Fruit fly (Drosophila melanogaster) whole organism, embryonic: ENCODE data around the gene CG14618.
A peak's percentile ranks its signal among the peaks of the same experiment; 100 is the strongest.

Experiments
- Blimp-1 ChIP-seq: fragments of 200-800 bp; sonication (Bioruptor generic); optimal IDR thresholded peaks from 3 replicates; lab custom pipeline; 2018; ENCODE audit warnings: missing biosample characterization, missing genetic modification characterization, mild to moderate bottlenecking, moderate library complexity, missing genetic modification reagents
- CG10321 ChIP-seq: fragments of 200-800 bp; sonication (Bioruptor generic); IDR thresholded peaks from 2 replicates; pipeline ENCODE4 v1.3.6; 2022; ENCODE audit warnings: missing biosample characterization, missing genetic modification characterization
- CG1233 ChIP-seq: fragments of 200-800 bp; sonication (Bioruptor generic); optimal IDR thresholded peaks from 4 replicates; lab custom pipeline; 2018; ENCODE audit warnings: missing biosample characterization, mild to moderate bottlenecking, missing genetic modification characterization
- CG12769 ChIP-seq: fragments of 200-800 bp; sonication (Bioruptor generic); optimal IDR thresholded peaks from 2 replicates; lab custom pipeline; 2019; ENCODE audit warnings: missing biosample characterization, mild to moderate bottlenecking, missing genetic modification characterization, moderate library complexity
- CG14441 ChIP-seq: fragments of 200-800 bp; sonication (Bioruptor generic); IDR thresholded peaks from 2 replicates; pipeline ENCODE4 v1.3.6; 2022; ENCODE audit warnings: missing biosample characterization, missing genetic modification characterization
- CG14710 ChIP-seq: fragments of 200-800 bp; sonication (Bioruptor generic); optimal IDR thresholded peaks from 3 replicates; lab custom pipeline; 2019; ENCODE audit warnings: missing biosample characterization, mild to moderate bottlenecking, missing genetic modification characterization, moderate library complexity
- CG1529 ChIP-seq: fragments of 200-800 bp; sonication (Bioruptor generic); optimal IDR thresholded peaks from 3 replicates; lab custom pipeline; 2018; ENCODE audit warnings: missing biosample characterization, missing genetic modification characterization
- CG15601 ChIP-seq: fragments of 200-800 bp; sonication (Bioruptor generic); optimal IDR thresholded peaks from 3 replicates; lab custom pipeline; 2019; ENCODE audit warnings: missing biosample characterization, mild to moderate bottlenecking, missing genetic modification characterization, moderate library complexity
- CG1602 ChIP-seq: fragments of 200-800 bp; sonication (Bioruptor generic); optimal IDR thresholded peaks from 3 replicates; lab custom pipeline; 2016; ENCODE audit warnings: missing biosample characterization, missing genetic modification characterization
- CG1603 ChIP-seq: fragments of 200-800 bp; sonication (Bioruptor generic); optimal IDR thresholded peaks from 2 replicates; lab custom pipeline; 2019; ENCODE audit warnings: missing biosample characterization, mild to moderate bottlenecking, missing genetic modification characterization, moderate library complexity
- CG16863 ChIP-seq: fragments of 200-800 bp; sonication (Bioruptor generic); optimal IDR thresholded peaks from 3 replicates; lab custom pipeline; 2016; ENCODE audit warnings: missing biosample characterization, missing genetic modification characterization
- CG18476 ChIP-seq: fragments of 200-800 bp; sonication (Bioruptor generic); optimal IDR thresholded peaks from 2 replicates; lab custom pipeline; 2016; ENCODE audit warnings: missing biosample characterization, mild to moderate bottlenecking, missing genetic modification characterization
- CG30403 ChIP-seq: fragments of 200-800 bp; sonication (Bioruptor generic); optimal IDR thresholded peaks from 3 replicates; lab custom pipeline; 2016; ENCODE audit warnings: missing biosample characterization, missing genetic modification characterization
- CG30431 ChIP-seq: fragments of 200-800 bp; sonication (Bioruptor generic); optimal IDR thresholded peaks from 2 replicates; lab custom pipeline; 2017; ENCODE audit warnings: missing biosample characterization, missing genetic modification characterization
- CG34376 ChIP-seq: fragments of 200-800 bp; sonication (Bioruptor generic); optimal IDR thresholded peaks from 2 replicates; lab custom pipeline; 2018; ENCODE audit warnings: missing biosample characterization, mild to moderate bottlenecking, missing genetic modification characterization
- CG5180 ChIP-seq: fragments of 200-800 bp; sonication (Bioruptor generic); optimal IDR thresholded peaks from 3 replicates; lab custom pipeline; 2017; ENCODE audit warnings: missing biosample characterization, missing genetic modification characterization, mild to moderate bottlenecking, moderate library complexity, missing genetic modification reagents
- CG6654 ChIP-seq: fragments of 200-800 bp; sonication (Bioruptor generic); optimal IDR thresholded peaks from 2 replicates; lab custom pipeline; 2017; ENCODE audit warnings: missing biosample characterization, mild to moderate bottlenecking, missing genetic modification characterization
- CG7271 ChIP-seq: fragments of 200-800 bp; sonication (Bioruptor generic); optimal IDR thresholded peaks from 2 replicates; lab custom pipeline; 2018; ENCODE audit warnings: missing biosample characterization, mild to moderate bottlenecking, missing genetic modification characterization, moderate library complexity
- CG7745 ChIP-seq: fragments of 200-800 bp; sonication (Bioruptor generic); optimal IDR thresholded peaks from 2 replicates; lab custom pipeline; 2018; ENCODE audit warnings: missing biosample characterization, mild to moderate bottlenecking, missing genetic modification characterization, moderate library complexity
- CG7963 ChIP-seq: fragments of 200-800 bp; sonication (Bioruptor generic); IDR thresholded peaks from 3 replicates; pipeline ENCODE4 v1.3.6; 2022; ENCODE audit warnings: missing biosample characterization, missing genetic modification characterization; ENCODE audit not compliant: partially characterized antibody
- CG8944 ChIP-seq: fragments of 200-800 bp; sonication (Bioruptor generic); optimal IDR thresholded peaks from 3 replicates; lab custom pipeline; 2016; ENCODE audit warnings: missing biosample characterization, missing genetic modification characterization
- CG9932 ChIP-seq: fragments of 200-800 bp; sonication (Bioruptor generic); IDR thresholded peaks from 2 replicates; pipeline ENCODE4 v1.3.6; 2022; ENCODE audit warnings: missing biosample characterization, missing genetic modification characterization
- Chrac-16 ChIP-seq: fragments of 200-800 bp; sonication (Bioruptor generic); optimal IDR thresholded peaks from 3 replicates; lab custom pipeline; 2016; ENCODE audit warnings: missing biosample characterization, missing genetic modification characterization
- D19A ChIP-seq: fragments of 200-800 bp; optimal IDR thresholded peaks from 3 replicates; lab custom pipeline; 2019; ENCODE audit warnings: missing biosample characterization, mild to moderate bottlenecking, missing genetic modification characterization, moderate library complexity
- HLH54F ChIP-seq: fragments of 200-800 bp; sonication (Bioruptor generic); optimal IDR thresholded peaks from 3 replicates; lab custom pipeline; 2016; ENCODE audit warnings: missing biosample characterization, missing genetic modification characterization
- Hr78 ChIP-seq, 2 experiments: fragments of 200-800 bp in 1 of 2; fragments of >200 bp in 1 of 2; sonication (Bioruptor generic) in 1 of 2; optimal IDR thresholded peaks; 2 replicates each; lab custom pipeline; 2017 to 2019; ENCODE audit warnings: missing biosample characterization in 2 of 2, missing genetic modification characterization in 2 of 2, mild to moderate bottlenecking in 1 of 2, moderate library complexity in 1 of 2
- Hsf ChIP-seq: fragments of 200-800 bp; sonication (Bioruptor generic); optimal IDR thresholded peaks from 3 replicates; lab custom pipeline; 2016; ENCODE audit warnings: missing biosample characterization, missing genetic modification characterization
- Med ChIP-seq: fragments of 200-800 bp; sonication (Bioruptor generic); peaks from one replicate; lab custom pipeline; 2016; ENCODE audit warnings: missing biosample characterization, missing genetic modification characterization, mild to moderate bottlenecking, inconsistent platforms, moderate library complexity
- NFAT ChIP-seq: fragments of 200-800 bp; sonication (Bioruptor generic); IDR thresholded peaks from 2 replicates; pipeline ENCODE4 v1.3.6; 2022; ENCODE audit warnings: missing biosample characterization, missing genetic modification characterization
- Oli ChIP-seq: fragments of 200-800 bp; sonication (Bioruptor generic); optimal IDR thresholded peaks from 2 replicates; lab custom pipeline; 2018; ENCODE audit warnings: missing biosample characterization, mild to moderate bottlenecking, missing genetic modification characterization, moderate library complexity
- Pdp1 ChIP-seq, 2 experiments: fragments of 200-800 bp; sonication (Bioruptor generic); optimal IDR thresholded peaks; 3 replicates each; lab custom pipeline; 2016; ENCODE audit warnings: missing biosample characterization in 2 of 2, missing genetic modification characterization in 2 of 2, mild to moderate bottlenecking in 1 of 2, moderate library complexity in 1 of 2
- Sox102F ChIP-seq: fragments of 200-800 bp; sonication (Bioruptor generic); optimal IDR thresholded peaks from 2 replicates; lab custom pipeline; 2018; ENCODE audit warnings: missing biosample characterization, mild to moderate bottlenecking, missing genetic modification characterization, moderate library complexity
- Tbp ChIP-seq: fragments of >200 bp; optimal IDR thresholded peaks from 2 replicates; lab custom pipeline; 2018; ENCODE audit warnings: missing biosample characterization, missing genetic modification characterization
- Xbp1 ChIP-seq: fragments of 200-800 bp; sonication (Bioruptor generic); optimal IDR thresholded peaks from 3 replicates; lab custom pipeline; 2016; ENCODE audit warnings: missing biosample characterization, mild to moderate bottlenecking, missing genetic modification characterization
- Xrp1 ChIP-seq: fragments of 200-800 bp; sonication (Bioruptor generic); IDR thresholded peaks from 2 replicates; pipeline ENCODE4 v1.3.6; 2022; ENCODE audit warnings: missing biosample characterization, missing genetic modification characterization
- aop ChIP-seq: fragments of 200-800 bp; sonication (Bioruptor generic); IDR thresholded peaks from 2 replicates; pipeline ENCODE4 v1.3.6; 2022; ENCODE audit warnings: missing biosample characterization, missing genetic modification characterization
- bigmax ChIP-seq: fragments of 200-800 bp; sonication (Bioruptor generic); optimal IDR thresholded peaks from 2 replicates; lab custom pipeline; 2018; ENCODE audit warnings: missing biosample characterization, mild to moderate bottlenecking, missing genetic modification characterization
- chif ChIP-seq, 2 experiments: fragments of 200-800 bp; sonication (Bioruptor generic); optimal IDR thresholded peaks; 3 replicates each; lab custom pipeline; 2016; ENCODE audit warnings: missing biosample characterization in 2 of 2, missing genetic modification characterization in 2 of 2
- ci ChIP-seq: fragments of 200-800 bp; sonication (Bioruptor generic); IDR thresholded peaks from 3 replicates; pipeline ENCODE4 v1.3.6; 2022; ENCODE audit warnings: missing biosample characterization, missing genetic modification characterization
- dpn ChIP-seq, 2 experiments: fragments of 200-800 bp; sonication (Bioruptor generic); optimal IDR thresholded peaks; 3 replicates each; lab custom pipeline; 2016; ENCODE audit warnings: missing biosample characterization in 2 of 2, missing genetic modification characterization in 2 of 2
- eve ChIP-seq, 2 experiments: fragments of >200 bp; optimal IDR thresholded peaks; 2 replicates each; lab custom pipeline; 2017; ENCODE audit warnings: missing biosample characterization in 2 of 2, missing genetic modification characterization in 2 of 2
- fd96Cb ChIP-seq: fragments of 200-800 bp; sonication (Bioruptor generic); optimal IDR thresholded peaks from 2 replicates; lab custom pipeline; 2018; ENCODE audit warnings: missing biosample characterization, mild to moderate bottlenecking, missing genetic modification characterization, moderate library complexity
- gem ChIP-seq: fragments of 200-800 bp; sonication (Bioruptor generic); optimal IDR thresholded peaks from 2 replicates; lab custom pipeline; 2019; ENCODE audit warnings: missing biosample characterization, mild to moderate bottlenecking, missing genetic modification characterization, moderate library complexity
- ind ChIP-seq: fragments of 200-800 bp; sonication (Bioruptor generic); optimal IDR thresholded peaks from 3 replicates; lab custom pipeline; 2016; ENCODE audit warnings: missing biosample characterization, missing genetic modification characterization
- pb ChIP-seq: fragments of 200-800 bp; sonication (Bioruptor generic); optimal IDR thresholded peaks from 3 replicates; lab custom pipeline; 2016; ENCODE audit warnings: missing biosample characterization, missing genetic modification characterization
- phol ChIP-seq: fragments of 200-800 bp; sonication (Bioruptor generic); optimal IDR thresholded peaks from 3 replicates; lab custom pipeline; 2018; ENCODE audit warnings: missing biosample characterization, mild to moderate bottlenecking, missing genetic modification characterization, moderate library complexity
- row ChIP-seq: fragments of 200-800 bp; sonication (Bioruptor generic); IDR thresholded peaks from 3 replicates; pipeline ENCODE4 v1.3.6; 2022; ENCODE audit warnings: missing biosample characterization, missing genetic modification characterization
- scrt ChIP-seq: fragments of 200-800 bp; sonication (Bioruptor generic); optimal IDR thresholded peaks from 2 replicates; lab custom pipeline; 2018; ENCODE audit warnings: missing biosample characterization, mild to moderate bottlenecking, missing genetic modification characterization, moderate library complexity
- tap ChIP-seq: fragments of 200-800 bp; optimal IDR thresholded peaks from 3 replicates; lab custom pipeline; 2019; ENCODE audit warnings: missing biosample characterization, mild to moderate bottlenecking, missing genetic modification characterization, moderate library complexity
- toy ChIP-seq: fragments of 200-800 bp; sonication (Bioruptor generic); IDR thresholded peaks from 2 replicates; pipeline ENCODE4 v1.3.6; 2022; ENCODE audit warnings: missing biosample characterization, missing genetic modification characterization

CG14618 gene

dm6 chrX:22509085-22509484 lies 35.6 kb downstream of the CG14618 start (continued):
- TF ChIP-seq Blimp-1 (GFP tag; lab: Kevin White, UChicago): peak; percentile 66
- TF ChIP-seq pb (GFP tag; lab: Kevin White, UChicago): no peak
- TF ChIP-seq CG1603 (tag; lab: Kevin White, UChicago): peak; percentile 17
- no peak for TF ChIP-seq CG10321 (GFP tag; lab: Robert Waterston, UW)
- TF ChIP-seq D19A (tag; lab: Kevin White, UChicago): peak; percentile 21
- peak; percentile 50 for TF ChIP-seq Oli
- TF ChIP-seq HLH54F (GFP tag; lab: Kevin White, UChicago): no peak
- TF ChIP-seq Med (GFP tag; lab: Kevin White, UChicago): peak; percentile 75
- peak in 1 of 2 experiments; percentile 25 for TF ChIP-seq chif (GFP tag; optimal IDR thresholded peaks at IDR 0.05; lab: Kevin White, UChicago)
- no peak for TF ChIP-seq CG34376
- peak; percentile 29 for TF ChIP-seq CG1529 (GFP tag; lab: Kevin White, UChicago)
- TF ChIP-seq CG14441: 0 out of 2 replicates have a peak, but pooled peaks have one; percentile 4
- TF ChIP-seq CG9932: no peak
- TF ChIP-seq Hr78 (GFP tag; optimal IDR thresholded peaks at IDR 0.05; lab: Kevin White, UChicago): peak in 1 of 2 experiments; percentile 3
- TF ChIP-seq gem: peak; percentile 65
- TF ChIP-seq CG16863 (GFP tag; lab: Kevin White, UChicago): peak; percentile 0
- peak; percentile 4 for TF ChIP-seq CG18476 (GFP tag; lab: Kevin White, UChicago)
- no peak for TF ChIP-seq bigmax (GFP tag; lab: Kevin White, UChicago)
- peak; percentile 2 for TF ChIP-seq CG30431 (GFP tag; lab: Kevin White, UChicago)
- peak; percentile 67 for TF ChIP-seq Sox102F (GFP tag; lab: Kevin White, UChicago)
- no peak for TF ChIP-seq Tbp (GFP tag; lab: Kevin White, UChicago)
- TF ChIP-seq Pdp1 (GFP tag; optimal IDR thresholded peaks at IDR 0.05; lab: Kevin White, UChicago): peak; percentile 10 to 20
- TF ChIP-seq dpn (GFP tag; optimal IDR thresholded peaks at IDR 0.05; lab: Kevin White, UChicago): peak; percentile 5
- peak; percentile 37 for TF ChIP-seq ind
- 0 out of 3 replicates have a peak, but pooled peaks have one; percentile 12 for TF ChIP-seq ci (GFP tag; lab: Robert Waterston, UW)
- peak; percentile 27; the same call in 1 of the 2 replicates for TF ChIP-seq Xrp1
- TF ChIP-seq CG8944 (GFP tag; lab: Kevin White, UChicago): peak; percentile 2
- TF ChIP-seq tap (tag; lab: Kevin White, UChicago): peak; percentile 18
- no peak for TF ChIP-seq aop (GFP tag; lab: Robert Waterston, UW)
- peak; percentile 2 for TF ChIP-seq CG1602
- peak; percentile 23 for TF ChIP-seq Chrac-16 (GFP tag; lab: Kevin White, UChicago)
- peak; percentile 52 for TF ChIP-seq CG30403 (GFP tag; lab: Kevin White, UChicago)
- peak; percentile 28 for TF ChIP-seq CG14710 (tag; lab: Kevin White, UChicago)
- TF ChIP-seq row (GFP tag; lab: Robert Waterston, UW): peak; percentile 49
- no peak for TF ChIP-seq NFAT (GFP tag; lab: Robert Waterston, UW)
- TF ChIP-seq CG12769 (tag; lab: Kevin White, UChicago): peak; percentile 10
- TF ChIP-seq scrt (GFP tag; lab: Kevin White, UChicago): no peak
- TF ChIP-seq CG1233 (GFP tag; lab: Kevin White, UChicago): peak; percentile 10
- TF ChIP-seq CG7745 (tag; lab: Kevin White, UChicago): no peak
- peak in 1 of 2 experiments; percentile 40 for TF ChIP-seq eve (GFP tag; optimal IDR thresholded peaks at IDR 0.05; lab: Kevin White, UChicago)
- no peak for TF ChIP-seq CG7271 (tag; lab: Kevin White, UChicago)
- TF ChIP-seq toy (GFP tag; lab: Robert Waterston, UW): no peak
- peak; percentile 34 for TF ChIP-seq Xbp1 (GFP tag; lab: Kevin White, UChicago)
- peak; percentile 9 for TF ChIP-seq CG15601 (tag; lab: Kevin White, UChicago)
- TF ChIP-seq CG5180 (GFP tag; lab: Kevin White, UChicago): no peak
- TF ChIP-seq Hsf (GFP tag; lab: Kevin White, UChicago): peak; percentile 19
- peak; percentile 34 for TF ChIP-seq fd96Cb
- TF ChIP-seq CG6654 (GFP tag; lab: Kevin White, UChicago): peak; percentile 8
- TF ChIP-seq phol (tag; lab: Kevin White, UChicago): peak; percentile 58
- no peak for TF ChIP-seq CG7963
